Worm (Caenorhabditis elegans) whole organism, L1 larva: ENCODE results near the gene fbxa-144.

Experiments used
- ceh-88 ChIP-seq: fragments of 200-800 bp; sonication (Bioruptor generic); IDR thresholded peaks from 2 replicates; pipeline ENCODE4 v1.3.6; 2022; ENCODE audit warnings: missing genetic modification characterization, missing compliant biosample characterization
- dpl-1 ChIP-seq, 3 experiments: fragments of 150-350 bp in 2 of 3; sonication (generic microtip) in 1 of 3; optimal IDR thresholded peaks; 2 replicates each; lab custom pipeline; 2014 to 2017; ENCODE audit warnings: missing biosample characterization in 3 of 3, missing genetic modification characterization in 3 of 3, missing genetic modification reagents in 3 of 3
- efl-1 ChIP-seq, 4 experiments: fragments of 150-350 bp; optimal IDR thresholded peaks in 3 of 4; peaks in 1 of 4; 1 replicate in 1 of 4; 2 replicates in 3 of 4; lab custom pipeline; 2014; ENCODE audit warnings: missing biosample characterization in 2 of 4, missing genetic modification characterization in 2 of 4, missing genetic modification reagents in 2 of 4
- elt-3 ChIP-seq, 6 experiments: fragments of 150-350 bp in 1 of 6; sonication (generic microtip); optimal IDR thresholded peaks; 2 replicates each; lab custom pipeline; 2017 to 2018; ENCODE audit warnings: missing biosample characterization in 6 of 6, missing genetic modification characterization in 6 of 6, inconsistent platforms in 1 of 6
- fos-1 ChIP-seq: fragments of 150-350 bp; optimal IDR thresholded peaks from 2 replicates; lab custom pipeline; 2014; ENCODE audit warnings: missing biosample characterization, missing genetic modification characterization
- lin-13 ChIP-seq: fragments of 150-350 bp; optimal IDR thresholded peaks from 2 replicates; lab custom pipeline; 2014; ENCODE audit warnings: missing biosample characterization, missing genetic modification reagents, missing genetic modification characterization
- nhr-11 ChIP-seq: fragments of 150-350 bp; optimal IDR thresholded peaks from 2 replicates; lab custom pipeline; 2014; ENCODE audit warnings: missing biosample characterization, missing genetic modification characterization
- nhr-28 ChIP-seq: fragments of 150-350 bp; optimal IDR thresholded peaks from 2 replicates; lab custom pipeline; 2014; ENCODE audit warnings: missing biosample characterization, missing genetic modification characterization
- pag-3 ChIP-seq: sonication (generic microtip); optimal IDR thresholded peaks from 2 replicates; lab custom pipeline; 2017; ENCODE audit warnings: missing genetic modification characterization, mild to moderate bottlenecking, missing compliant biosample characterization, antibody characterized with exemption, borderline replicate concordance; ENCODE audit not compliant: insufficient read depth
- skn-1 ChIP-seq: fragments of 150-350 bp; optimal IDR thresholded peaks from 2 replicates; lab custom pipeline; 2014; ENCODE audit warnings: missing biosample characterization, missing genetic modification characterization
- unc-62 ChIP-seq: fragments of 150-350 bp; optimal IDR thresholded peaks from 2 replicates; lab custom pipeline; 2014; ENCODE audit warnings: missing biosample characterization, missing genetic modification reagents, missing genetic modification characterization
- ztf-11 ChIP-seq, 2 experiments: sonication (generic microtip); optimal IDR thresholded peaks; 2 replicates each; lab custom pipeline; 2016 to 2017; ENCODE audit warnings: missing genetic modification characterization in 2 of 2, missing biosample characterization in 1 of 2, missing compliant biosample characterization in 1 of 2
- ztf-4 ChIP-seq: fragments of 150-350 bp; optimal IDR thresholded peaks from 2 replicates; lab custom pipeline; 2014; ENCODE audit warnings: missing biosample characterization, missing genetic modification characterization

- TF ChIP-seq nhr-11: no peak
- TF ChIP-seq unc-62 (GFP tag; lab: Kevin White, UChicago): no peak
- no peak for TF ChIP-seq skn-1 (tag; lab: Kevin White, UChicago)
- TF ChIP-seq nhr-28 (tag; lab: Kevin White, UChicago): no peak
- TF ChIP-seq fos-1 (tag; lab: Kevin White, UChicago): no peak
- TF ChIP-seq ceh-88 (GFP tag; lab: Robert Waterston, UW): no peak
- TF ChIP-seq dpl-1 (GFP tag; optimal IDR thresholded peaks at IDR 0.05; lab: Kevin White, UChicago): no peak
- TF ChIP-seq efl-1 (optimal IDR thresholded peaks at IDR 0.05; lab: Kevin White, UChicago): no peak
- no peak for TF ChIP-seq efl-1 (GFP tag; optimal IDR thresholded peaks at IDR 0.05 in 1 of 2; lab: Kevin White, UChicago)
- no peak for TF ChIP-seq lin-13 (GFP tag; lab: Kevin White, UChicago)
- no peak for TF ChIP-seq pag-3 (tag; lab: Kevin White, UChicago)
- TF ChIP-seq ztf-11 (tag; optimal IDR thresholded peaks at IDR 0.05; lab: Kevin White, UChicago): no peak
- no peak for TF ChIP-seq elt-3 (tag; optimal IDR thresholded peaks at IDR 0.05; lab: Kevin White, UChicago)
- no peak for TF ChIP-seq ztf-4
Measured at ce11 chrV:16163719-16164118, 31.1 kb upstream of the fbxa-144 start, which contains the start of gene F10A3.12.
